Worm (Caenorhabditis elegans): ENCODE data around the gene C14C10.5.

C14C10.5 gene

DNA sequence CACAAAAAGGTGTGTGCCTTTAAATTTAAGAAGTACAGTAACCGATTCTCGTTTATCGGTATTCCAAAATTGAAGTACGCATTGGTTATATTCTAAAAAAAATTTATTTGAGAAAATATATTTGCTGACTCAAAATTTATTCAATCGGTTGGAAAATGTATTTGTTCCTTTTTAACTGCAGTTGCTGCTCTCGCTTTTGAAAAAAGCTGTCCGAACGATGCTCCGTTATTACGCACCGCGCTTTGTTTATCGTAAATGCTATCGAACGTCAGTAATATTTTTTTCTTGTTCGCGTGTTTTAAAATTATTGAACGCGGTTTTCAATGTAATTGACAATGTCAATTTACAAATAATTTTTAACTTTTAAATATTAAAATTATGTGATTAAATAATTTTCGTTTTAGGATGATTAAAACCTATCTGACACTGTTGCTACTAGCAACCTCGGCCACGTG, 39.6 kb upstream of the C14C10.5 start, which contains the start of gene sel-1:
Gene sel-1, plus strand, starts transcription at position 405 of the 455 bp plus-strand sequence.
- TF ChIP-seq nhr-28 (tag; optimal IDR thresholded peaks at IDR 0.05): no peak
- no peak for TF ChIP-seq elt-1 (tag; optimal IDR thresholded peaks at IDR 0.05; ENCODE audit: borderline replicate concordance, insufficient read depth)
- TF ChIP-seq hlh-1 (tag; optimal IDR thresholded peaks at IDR 0.05): no peak
- TF ChIP-seq unc-39 (tag; optimal IDR thresholded peaks at IDR 0.05): no peak
- no peak for TF ChIP-seq ceh-39 (tag; optimal IDR thresholded peaks at IDR 0.05)
- no peak for TF ChIP-seq cnd-1 (tag; optimal IDR thresholded peaks at IDR 0.05)
- TF ChIP-seq M03D4.4 (tag; optimal IDR thresholded peaks at IDR 0.05): no peak
- no peak for TF ChIP-seq lin-13 (tag; optimal IDR thresholded peaks at IDR 0.05)
- TF ChIP-seq ces-1 (GFP tag; optimal IDR thresholded peaks at IDR 0.05): no peak
- TF ChIP-seq mls-2 (tag; optimal IDR thresholded peaks at IDR 0.05): no peak
- no peak for TF ChIP-seq drap-1 (GFP tag; optimal IDR thresholded peaks at IDR 0.05)
- TF ChIP-seq ztf-11 (tag; optimal IDR thresholded peaks at IDR 0.05): no peak
- TF ChIP-seq ceh-83 (GFP tag; optimal IDR thresholded peaks at IDR 0.05): no peak
- TF ChIP-seq mep-1 (tag; optimal IDR thresholded peaks at IDR 0.05): no peak

DNA sequence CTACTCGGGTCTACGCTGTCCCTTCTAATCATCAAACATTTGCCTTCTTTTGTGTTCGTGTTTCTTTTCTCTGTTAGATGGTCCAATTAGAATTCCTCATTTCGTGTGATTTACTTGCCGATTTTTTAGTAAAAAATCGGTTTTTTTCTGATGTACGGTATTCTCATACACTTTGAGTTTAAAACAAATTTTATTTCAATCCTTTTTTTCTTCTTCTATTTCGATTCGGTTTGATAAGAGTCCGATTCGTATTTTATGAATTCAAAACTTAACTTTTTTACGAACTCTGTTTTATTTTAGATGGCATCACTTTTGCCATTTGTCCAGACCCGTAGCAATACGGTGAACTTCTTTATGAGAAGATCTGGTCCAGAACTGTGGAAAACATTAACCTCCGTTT, 36.8 kb upstream of the C14C10.5 start, which contains the start of gene mrps-5:
Gene mrps-5, plus strand, starts transcription at position 301 of the 400 bp plus-strand sequence.
- no peak for TF ChIP-seq lin-32 (GFP tag; optimal IDR thresholded peaks at IDR 0.05)
- no peak for TF ChIP-seq sptf-1 (tag; optimal IDR thresholded peaks at IDR 0.05)
- TF ChIP-seq drap-1 (GFP tag; optimal IDR thresholded peaks at IDR 0.05): no peak
- no peak for TF ChIP-seq ztf-11 (tag; optimal IDR thresholded peaks at IDR 0.05)
- no peak for TF ChIP-seq zip-8 (tag; optimal IDR thresholded peaks at IDR 0.05)
- TF ChIP-seq mls-2 (tag; optimal IDR thresholded peaks at IDR 0.05): no peak
- no peak for TF ChIP-seq flh-1 (GFP tag; optimal IDR thresholded peaks at IDR 0.05)
- TF ChIP-seq bed-3 (GFP tag; optimal IDR thresholded peaks at IDR 0.05): no peak

DNA sequence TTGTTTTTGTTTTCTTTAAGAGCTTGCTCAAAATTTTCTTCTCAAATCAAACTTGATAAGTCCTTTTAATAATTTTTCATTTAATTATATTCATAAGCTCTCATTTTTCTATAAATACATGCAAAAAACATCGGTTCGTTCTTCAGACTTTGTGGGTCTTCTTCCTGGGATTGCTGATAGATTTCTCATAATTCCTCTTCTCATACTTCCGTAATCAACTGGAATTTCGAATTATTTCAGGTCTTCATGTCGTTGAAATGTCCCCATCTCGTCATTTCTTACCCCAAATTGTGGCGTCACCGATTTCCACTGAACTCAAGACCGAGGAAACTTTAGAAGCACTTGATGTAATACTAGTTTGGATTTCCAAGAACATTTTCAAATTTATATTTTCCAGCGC, 35.1 kb upstream of the C14C10.5 start:
- TF ChIP-seq pha-4 (tag; optimal IDR thresholded peaks at IDR 0.05) (no peak), M03D4.4 (tag; optimal IDR thresholded peaks at IDR 0.05) (no peak), cnd-1 (tag; optimal IDR thresholded peaks at IDR 0.05) (no peak), unc-62 (GFP tag; optimal IDR thresholded peaks at IDR 0.05) (no peak), zip-8 (tag; optimal IDR thresholded peaks at IDR 0.05) (no peak), nhr-12 (tag; optimal IDR thresholded peaks at IDR 0.05) (no peak), mls-2 (tag; optimal IDR thresholded peaks at IDR 0.05) (no peak), hlh-1 (tag; optimal IDR thresholded peaks at IDR 0.05) (no peak)

DNA sequence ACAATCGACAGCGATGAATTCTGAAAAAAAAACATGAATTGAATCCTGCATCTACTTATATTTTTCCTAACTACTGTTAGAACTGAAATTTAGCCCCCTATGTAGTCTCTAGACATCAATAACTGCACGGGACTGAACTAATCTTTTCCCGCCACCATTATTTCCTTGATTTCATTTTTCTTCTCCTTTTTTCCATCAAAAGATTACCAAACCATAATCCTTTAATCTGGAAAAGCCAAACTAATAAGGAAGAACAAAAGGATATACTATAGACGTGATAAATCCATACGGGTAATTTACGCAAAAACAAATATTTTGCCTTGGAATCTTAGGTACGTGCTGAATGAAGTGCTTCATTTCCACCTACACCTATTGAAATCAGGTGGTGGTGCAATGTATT, 32.7 kb upstream of the C14C10.5 start:
- TF ChIP-seq tbx-8 (GFP tag; optimal IDR thresholded peaks at IDR 0.05) (no peak), unc-62 (GFP tag; optimal IDR thresholded peaks at IDR 0.05) (no peak), cnd-1 (tag; optimal IDR thresholded peaks at IDR 0.05) (no peak), pha-4 (tag; optimal IDR thresholded peaks at IDR 0.05) (no peak)

DNA sequence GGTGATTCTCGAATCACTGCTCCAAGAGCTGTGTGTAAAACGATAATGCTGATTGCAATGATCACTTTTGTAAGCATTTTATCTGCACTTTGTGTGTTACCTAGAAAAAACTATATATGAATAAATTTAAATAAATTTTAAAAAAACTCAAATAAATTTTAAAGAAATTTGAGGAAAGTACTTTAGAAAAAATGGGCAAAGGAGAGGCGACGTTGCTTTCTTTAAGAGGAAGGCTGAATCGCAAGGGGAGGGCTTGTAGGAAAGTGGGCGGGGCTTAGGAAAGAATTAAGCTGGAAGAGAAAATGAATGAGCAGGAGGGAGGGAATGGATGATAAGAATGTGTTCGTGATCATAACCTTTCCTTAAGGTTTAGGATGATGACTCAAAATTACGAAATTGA, 32.1 kb upstream of the C14C10.5 start, which contains the start of gene E02A10.4:
Gene E02A10.4, minus strand, starts transcription at position 101 of the 400 bp plus-strand sequence.
- TF ChIP-seq ces-1 (GFP tag; optimal IDR thresholded peaks at IDR 0.05) (no peak), sem-2 (GFP tag; optimal IDR thresholded peaks at IDR 0.05) (no peak), bed-3 (GFP tag; optimal IDR thresholded peaks at IDR 0.05) (no peak), zip-8 (tag; optimal IDR thresholded peaks at IDR 0.05) (no peak), pha-4 (tag; optimal IDR thresholded peaks at IDR 0.05) (no peak), nhr-28 (tag; optimal IDR thresholded peaks at IDR 0.05) (no peak), nhr-2 (tag; optimal IDR thresholded peaks at IDR 0.05) (no peak), cnd-1 (tag; optimal IDR thresholded peaks at IDR 0.05) (no peak), sptf-1 (tag; optimal IDR thresholded peaks at IDR 0.05) (no peak), ham-2 (GFP tag; optimal IDR thresholded peaks at IDR 0.05) (no peak), unc-39 (tag; optimal IDR thresholded peaks at IDR 0.05) (no peak), flh-1 (GFP tag; optimal IDR thresholded peaks at IDR 0.05) (no peak), snpc-4 (tag; optimal IDR thresholded peaks at IDR 0.05) (no peak), drap-1 (GFP tag; optimal IDR thresholded peaks at IDR 0.05) (no peak)

DNA sequence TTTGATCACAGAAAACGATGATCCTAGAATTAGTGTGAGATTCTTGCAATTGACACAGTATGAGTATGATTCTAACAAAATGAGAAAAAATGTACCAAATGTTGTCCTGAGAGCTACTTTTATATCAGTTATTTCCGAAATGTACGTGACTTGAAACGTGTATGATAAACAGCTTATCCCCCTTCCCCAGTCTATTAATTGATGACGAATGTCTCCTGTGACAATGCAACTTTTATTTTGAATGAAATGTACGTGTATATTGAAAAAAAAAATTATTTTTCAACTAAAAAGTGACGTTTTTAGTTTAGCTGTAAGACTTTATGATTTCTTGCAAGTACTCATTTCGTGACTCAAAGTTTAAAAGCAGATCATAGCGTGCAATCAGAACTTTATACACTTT, 29.7 kb upstream of the C14C10.5 start:
- no peak for TF ChIP-seq drap-1 (GFP tag; optimal IDR thresholded peaks at IDR 0.05)
- no peak for TF ChIP-seq lsy-2 (tag; optimal IDR thresholded peaks at IDR 0.05)
- TF ChIP-seq nhr-237 (tag; optimal IDR thresholded peaks at IDR 0.05): no peak
- no peak for TF ChIP-seq sem-2 (GFP tag; optimal IDR thresholded peaks at IDR 0.05)
- TF ChIP-seq nhr-12 (tag; optimal IDR thresholded peaks at IDR 0.05): no peak
- TF ChIP-seq elt-1 (tag; optimal IDR thresholded peaks at IDR 0.05; ENCODE audit: borderline replicate concordance, insufficient read depth): no peak
- TF ChIP-seq flh-1 (GFP tag; optimal IDR thresholded peaks at IDR 0.05): no peak
- no peak for TF ChIP-seq hlh-1 (tag; optimal IDR thresholded peaks at IDR 0.05)
- TF ChIP-seq mls-2 (tag; optimal IDR thresholded peaks at IDR 0.05): no peak
- no peak for TF ChIP-seq cnd-1 (tag; optimal IDR thresholded peaks at IDR 0.05)
- no peak for TF ChIP-seq ceh-43 (GFP tag; optimal IDR thresholded peaks at IDR 0.05)
- no peak for TF ChIP-seq unc-62 (GFP tag; optimal IDR thresholded peaks at IDR 0.05)
- TF ChIP-seq nhr-2 (tag; optimal IDR thresholded peaks at IDR 0.05): no peak
- TF ChIP-seq unc-120 (tag; optimal IDR thresholded peaks at IDR 0.05; ENCODE audit: poor library complexity, severe bottlenecking): no peak
- TF ChIP-seq bed-3 (GFP tag; optimal IDR thresholded peaks at IDR 0.05): no peak
- no peak for TF ChIP-seq sptf-1 (tag; optimal IDR thresholded peaks at IDR 0.05)
- TF ChIP-seq lin-32 (GFP tag; optimal IDR thresholded peaks at IDR 0.05): no peak
- TF ChIP-seq nhr-76 (tag; optimal IDR thresholded peaks at IDR 0.05): no peak

All from whole organism, mixed stage, embryonic.